Fruit fly (Drosophila melanogaster) whole organism, prepupa: ENCODE data around the gene Membrin.
A peak's percentile ranks its signal among the peaks of the same experiment; 100 is the strongest.

ENCODE experiments used
- CG10631 ChIP-seq: fragments of 200-800 bp; sonication (Bioruptor generic); optimal IDR thresholded peaks from 2 replicates; lab custom pipeline; 2016; ENCODE audit warnings: missing biosample characterization, missing genetic modification characterization
- CG10669 ChIP-seq: fragments of 200-800 bp; sonication (Bioruptor generic); optimal IDR thresholded peaks from 3 replicates; lab custom pipeline; 2018; ENCODE audit warnings: missing biosample characterization, mild to moderate bottlenecking, missing genetic modification characterization, moderate library complexity
- CG11762 ChIP-seq: fragments of 200-800 bp; sonication (Bioruptor generic); optimal IDR thresholded peaks from 3 replicates; lab custom pipeline; 2016; ENCODE audit warnings: missing biosample characterization, missing genetic modification characterization; ENCODE audit not compliant: insufficient read depth
- CG11902 ChIP-seq: fragments of 200-800 bp; sonication (Bioruptor generic); optimal IDR thresholded peaks from 3 replicates; lab custom pipeline; 2016; ENCODE audit warnings: missing biosample characterization, missing genetic modification characterization
- CG15336 ChIP-seq: fragments of 200-800 bp; sonication (Bioruptor generic); IDR thresholded peaks from 2 replicates; pipeline ENCODE4 v1.3.6; 2022; ENCODE audit warnings: missing biosample characterization, missing genetic modification characterization
- CG1621 ChIP-seq: fragments of 200-800 bp; sonication (Bioruptor generic); optimal IDR thresholded peaks from 3 replicates; lab custom pipeline; 2018; ENCODE audit warnings: missing biosample characterization, mild to moderate bottlenecking, missing genetic modification characterization
- CG16779 ChIP-seq: fragments of 200-800 bp; sonication (Bioruptor generic); optimal IDR thresholded peaks from 3 replicates; lab custom pipeline; 2017; ENCODE audit warnings: missing biosample characterization, mild to moderate bottlenecking, missing genetic modification characterization
- CG3032 ChIP-seq: fragments of 200-800 bp; optimal IDR thresholded peaks from 2 replicates; lab custom pipeline; 2019; ENCODE audit warnings: missing biosample characterization, mild to moderate bottlenecking, missing genetic modification characterization, moderate library complexity
- CG31627 ChIP-seq: fragments of 200-800 bp; sonication (Bioruptor generic); optimal IDR thresholded peaks from 3 replicates; lab custom pipeline; 2016; ENCODE audit warnings: missing biosample characterization, missing genetic modification characterization
- CG32006 ChIP-seq: fragments of 200-800 bp; sonication (Bioruptor generic); optimal IDR thresholded peaks from 3 replicates; lab custom pipeline; 2017; ENCODE audit warnings: missing biosample characterization, mild to moderate bottlenecking, missing genetic modification characterization
- CG34406 ChIP-seq: fragments of 200-800 bp; sonication (Bioruptor generic); optimal IDR thresholded peaks from 3 replicates; lab custom pipeline; 2016; ENCODE audit warnings: missing biosample characterization, missing genetic modification characterization
- CG3919 ChIP-seq: fragments of 200-800 bp; sonication (Bioruptor generic); optimal IDR thresholded peaks from 3 replicates; lab custom pipeline; 2016; ENCODE audit warnings: missing biosample characterization, missing genetic modification characterization
- CG4318 ChIP-seq: fragments of 200-800 bp; sonication (Bioruptor generic); optimal IDR thresholded peaks from 3 replicates; lab custom pipeline; 2017; ENCODE audit warnings: missing biosample characterization, mild to moderate bottlenecking, missing genetic modification characterization
- CG6163 ChIP-seq: fragments of 200-800 bp; sonication (Bioruptor generic); IDR thresholded peaks from 3 replicates; pipeline ENCODE4 v1.3.6; 2022; ENCODE audit warnings: missing biosample characterization, missing genetic modification characterization
- CG6276 ChIP-seq: fragments of 200-800 bp; sonication (Bioruptor generic); optimal IDR thresholded peaks from 2 replicates; lab custom pipeline; 2017; ENCODE audit warnings: missing biosample characterization, mild to moderate bottlenecking, missing genetic modification characterization
- CG6792 ChIP-seq: fragments of 200-800 bp; sonication (Bioruptor generic); optimal IDR thresholded peaks from 3 replicates; lab custom pipeline; 2016; ENCODE audit warnings: missing biosample characterization, missing genetic modification characterization
- CG6808 ChIP-seq: fragments of 200-800 bp; sonication (Bioruptor generic); optimal IDR thresholded peaks from 3 replicates; lab custom pipeline; 2017; ENCODE audit warnings: missing biosample characterization, missing genetic modification characterization, mild to moderate bottlenecking, moderate library complexity, missing genetic modification reagents
- CG6854 ChIP-seq: fragments of 200-800 bp; sonication (Bioruptor generic); optimal IDR thresholded peaks from 2 replicates; lab custom pipeline; 2017; ENCODE audit warnings: missing biosample characterization, mild to moderate bottlenecking, missing genetic modification characterization
- CG7368 ChIP-seq: fragments of 200-800 bp; sonication (Bioruptor generic); optimal IDR thresholded peaks from 3 replicates; lab custom pipeline; 2016; ENCODE audit warnings: missing biosample characterization, missing genetic modification characterization
- CG8119 ChIP-seq: fragments of 200-800 bp; sonication (Bioruptor generic); IDR thresholded peaks from 3 replicates; pipeline ENCODE4 v1.3.6; 2022; ENCODE audit warnings: missing biosample characterization, missing genetic modification characterization
- CG8632 ChIP-seq: fragments of 200-800 bp; sonication (Bioruptor generic); optimal IDR thresholded peaks from 3 replicates; lab custom pipeline; 2016; ENCODE audit warnings: missing biosample characterization, missing genetic modification characterization
- Eip78C ChIP-seq: fragments of 200-800 bp; sonication (Bioruptor generic); peaks from one replicate; lab custom pipeline; 2016; ENCODE audit warnings: missing biosample characterization, missing genetic modification characterization
- Ets21C ChIP-seq: fragments of 200-800 bp; sonication (Bioruptor generic); optimal IDR thresholded peaks from 3 replicates; lab custom pipeline; 2016; ENCODE audit warnings: missing biosample characterization, missing genetic modification characterization
- Gug ChIP-seq: fragments of 200-800 bp; sonication (Bioruptor generic); IDR thresholded peaks from 2 replicates; pipeline ENCODE4 v1.3.6; 2022; ENCODE audit warnings: missing biosample characterization, missing genetic modification characterization
- Hr38 ChIP-seq: sonication (Bioruptor generic); optimal IDR thresholded peaks from 2 replicates; lab custom pipeline; 2016; ENCODE audit warnings: missing biosample characterization, missing genetic modification characterization
- Hr4 ChIP-seq: fragments of 200-800 bp; sonication (Bioruptor generic); optimal IDR thresholded peaks from 3 replicates; lab custom pipeline; 2016; ENCODE audit warnings: missing biosample characterization, missing genetic modification characterization
- Lpt ChIP-seq: fragments of 200-800 bp; sonication (Bioruptor generic); optimal IDR thresholded peaks from 3 replicates; lab custom pipeline; 2016; ENCODE audit warnings: missing biosample characterization, missing genetic modification characterization
- Met ChIP-seq: fragments of 200-800 bp; sonication (Bioruptor generic); optimal IDR thresholded peaks from 3 replicates; lab custom pipeline; 2016; ENCODE audit warnings: missing biosample characterization, missing genetic modification characterization
- OdsH ChIP-seq: fragments of 200-800 bp; sonication (Bioruptor generic); optimal IDR thresholded peaks from 3 replicates; lab custom pipeline; 2016; ENCODE audit warnings: missing biosample characterization, missing genetic modification characterization
- Sox15 ChIP-seq: fragments of 200-800 bp; sonication (Bioruptor generic); optimal IDR thresholded peaks from 3 replicates; lab custom pipeline; 2016; ENCODE audit warnings: missing biosample characterization, missing genetic modification characterization
- achi ChIP-seq: fragments of 200-800 bp; sonication (Bioruptor generic); optimal IDR thresholded peaks from 3 replicates; lab custom pipeline; 2016; ENCODE audit warnings: missing biosample characterization, missing genetic modification characterization
- cyc ChIP-seq: fragments of 200-800 bp; sonication (Bioruptor generic); optimal IDR thresholded peaks from 3 replicates; lab custom pipeline; 2016; ENCODE audit warnings: missing biosample characterization, missing genetic modification characterization
- dsx ChIP-seq: fragments of 200-800 bp; optimal IDR thresholded peaks from 3 replicates; lab custom pipeline; 2019; ENCODE audit warnings: missing biosample characterization, mild to moderate bottlenecking, missing genetic modification characterization, moderate library complexity; ENCODE audit not compliant: poor library complexity, severe bottlenecking
- eg ChIP-seq: fragments of 200-800 bp; sonication (Bioruptor generic); IDR thresholded peaks from 3 replicates; pipeline ENCODE4 v1.3.6; 2022; ENCODE audit warnings: missing biosample characterization, missing genetic modification characterization
- esn ChIP-seq: fragments of 200-800 bp; sonication (Bioruptor generic); optimal IDR thresholded peaks from 2 replicates; lab custom pipeline; 2016; ENCODE audit warnings: missing biosample characterization, mild to moderate bottlenecking, missing genetic modification characterization, moderate library complexity
- fd85E ChIP-seq: fragments of 200-800 bp; sonication (Bioruptor generic); optimal IDR thresholded peaks from 3 replicates; lab custom pipeline; 2016; ENCODE audit warnings: missing biosample characterization, missing genetic modification characterization
- fkh ChIP-seq: fragments of 200-800 bp; sonication (Bioruptor generic); optimal IDR thresholded peaks from 3 replicates; lab custom pipeline; 2017; ENCODE audit warnings: missing biosample characterization, mild to moderate bottlenecking, missing genetic modification characterization, moderate library complexity
- salr ChIP-seq, 2 experiments: fragments of 200-800 bp; sonication (Bioruptor generic); optimal IDR thresholded peaks; 3 replicates each; lab custom pipeline; 2016 to 2018; ENCODE audit warnings: missing biosample characterization in 2 of 2, missing genetic modification characterization in 2 of 2, mild to moderate bottlenecking in 1 of 2
- topi ChIP-seq: fragments of 200-800 bp; sonication (Bioruptor generic); optimal IDR thresholded peaks from 3 replicates; lab custom pipeline; 2016; ENCODE audit warnings: missing biosample characterization, missing genetic modification characterization
- vri ChIP-seq: fragments of 200-800 bp; sonication (Bioruptor generic); optimal IDR thresholded peaks from 3 replicates; lab custom pipeline; 2016; ENCODE audit warnings: missing biosample characterization, mild to moderate bottlenecking, missing genetic modification characterization

The Membrin gene

dm6 chr3L:5365880-5366507 lies at the start of gene Membrin, which contains the start of gene Uev1A:
Gene Membrin, plus strand, starts transcription at chr3L:5366455.
Gene Uev1A, minus strand, starts transcription at chr3L:5366225.
- TF ChIP-seq esn (peak; percentile 32), CG34406 (GFP tag; lab: Kevin White, UChicago) (no peak), CG15336 (no peak), CG11762 (GFP tag; lab: Kevin White, UChicago) (no peak), CG8119 (GFP tag; lab: Robert Waterston, UW) (no peak), CG31627 (GFP tag; lab: Kevin White, UChicago) (peak; percentile 1), eg (GFP tag; lab: Robert Waterston, UW) (no peak), salr (GFP tag; optimal IDR thresholded peaks at IDR 0.05; lab: Kevin White, UChicago) (no peak), Sox15 (GFP tag; lab: Kevin White, UChicago) (no peak), CG32006 (GFP tag; lab: Kevin White, UChicago) (no peak), achi (GFP tag; lab: Kevin White, UChicago) (peak; percentile 36), CG7368 (GFP tag; lab: Kevin White, UChicago) (no peak), Eip78C (GFP tag; lab: Kevin White, UChicago) (peak; percentile 51), CG6854 (no peak), fd85E (GFP tag; lab: Kevin White, UChicago) (no peak), CG10669 (GFP tag; lab: Kevin White, UChicago) (no peak), fkh (GFP tag; lab: Kevin White, UChicago) (no peak), CG6163 (GFP tag; lab: Robert Waterston, UW) (no peak), cyc (peak; percentile 18), vri (GFP tag; lab: Kevin White, UChicago) (no peak), CG6276 (GFP tag; lab: Kevin White, UChicago) (no peak), Met (GFP tag; lab: Kevin White, UChicago) (peak; percentile 11), CG11902 (GFP tag; lab: Kevin White, UChicago) (no peak), CG4318 (no peak)
- TF ChIP-seq, all 60 proteins: peak for 6

- TF ChIP-seq dsx (no peak), CG6792 (GFP tag; lab: Kevin White, UChicago) (no peak)
These were observed 38.4 kb upstream of the Membrin start for dm6 chr3L:5327821-5328220.

DNA sequence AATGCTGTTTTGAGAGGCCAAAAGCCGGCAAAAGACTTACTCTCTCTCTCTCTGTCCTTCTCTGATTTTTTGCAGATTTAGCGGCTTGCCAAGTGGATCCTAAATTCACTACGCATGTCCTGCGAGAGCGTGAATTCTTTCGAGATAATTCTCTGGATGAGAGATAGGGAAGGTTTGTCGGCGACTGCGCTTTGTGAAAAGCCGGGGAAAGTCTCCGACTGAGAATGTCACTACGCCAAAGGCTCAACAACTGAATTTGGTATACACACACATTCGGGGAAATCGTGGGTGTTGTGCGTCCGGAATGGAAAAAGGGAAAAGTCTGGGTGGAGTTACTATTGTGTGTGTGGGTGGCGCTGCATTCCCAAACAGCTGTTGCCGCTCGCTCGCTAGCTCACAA lies 36.8 kb upstream of the Membrin start:
- TF ChIP-seq CG15336 (no peak), CG3032 (tag; lab: Kevin White, UChicago) (no peak), Ets21C (GFP tag; lab: Kevin White, UChicago) (no peak), fkh (GFP tag; lab: Kevin White, UChicago) (no peak), dsx (no peak), cyc (no peak), fd85E (GFP tag; lab: Kevin White, UChicago) (no peak), OdsH (GFP tag; lab: Kevin White, UChicago) (no peak), Eip78C (GFP tag; lab: Kevin White, UChicago) (no peak), Hr38 (GFP tag; lab: Kevin White, UChicago) (no peak), Met (GFP tag; lab: Kevin White, UChicago) (no peak), achi (GFP tag; lab: Kevin White, UChicago) (no peak), CG1621 (tag; lab: Kevin White, UChicago) (no peak), CG6808 (GFP tag; lab: Kevin White, UChicago) (no peak), CG34406 (GFP tag; lab: Kevin White, UChicago) (no peak), CG6163 (GFP tag; lab: Robert Waterston, UW) (no peak), CG11902 (GFP tag; lab: Kevin White, UChicago) (no peak), Hr4 (GFP tag; lab: Kevin White, UChicago) (no peak), CG7368 (GFP tag; lab: Kevin White, UChicago) (no peak)
- TF ChIP-seq, all 60 proteins: peak for 0

DNA sequence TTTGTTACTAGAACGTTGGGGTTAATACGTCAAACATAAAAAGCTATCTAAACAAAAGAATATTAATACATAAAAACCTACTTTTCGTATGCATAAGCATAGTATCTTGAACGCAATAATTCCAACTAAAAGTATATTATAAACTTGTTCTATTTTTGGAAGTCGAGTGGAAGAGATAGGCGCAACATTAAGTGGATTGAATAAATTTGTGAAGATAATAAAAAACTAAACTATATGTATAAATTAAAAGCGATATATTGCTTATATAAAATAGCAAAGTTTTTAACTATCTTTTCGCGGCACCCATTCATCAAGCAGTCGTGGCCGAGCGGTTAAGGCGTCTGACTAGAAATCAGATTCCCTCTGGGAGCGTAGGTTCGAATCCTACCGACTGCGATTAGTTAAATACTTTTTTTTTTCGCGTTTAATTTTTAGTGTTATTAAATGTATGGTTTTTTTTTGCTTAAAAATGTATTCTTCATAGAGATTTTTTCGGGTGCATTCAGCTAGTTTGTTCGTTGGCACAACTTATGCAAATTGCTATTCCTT lies 24.4 kb upstream of the Membrin start:
- TF ChIP-seq CG6792 (GFP tag; lab: Kevin White, UChicago) (no peak), CG8119 (GFP tag; lab: Robert Waterston, UW) (no peak), CG11902 (GFP tag; lab: Kevin White, UChicago) (no peak), Met (GFP tag; lab: Kevin White, UChicago) (no peak), CG3919 (GFP tag; lab: Kevin White, UChicago) (no peak), topi (GFP tag; lab: Kevin White, UChicago) (no peak), Gug (GFP tag; lab: Robert Waterston, UW) (no peak), CG8632 (no peak), CG10631 (GFP tag; lab: Kevin White, UChicago) (no peak), Lpt (GFP tag; lab: Kevin White, UChicago) (no peak), OdsH (GFP tag; lab: Kevin White, UChicago) (no peak), eg (GFP tag; lab: Robert Waterston, UW) (no peak), dsx (no peak), CG16779 (tag; lab: Kevin White, UChicago) (no peak)
